Worm (Caenorhabditis elegans) whole organism, mixed stage, embryonic: ENCODE data around the gene M28.10.
A peak's percentile ranks its signal among the peaks of the same experiment; 100 is the strongest.

Experiments
- M03D4.4 ChIP-seq: sonication (generic microtip); optimal IDR thresholded peaks from 2 replicates; lab custom pipeline; 2017; ENCODE audit warnings: mild to moderate bottlenecking, missing genetic modification characterization, missing compliant biosample characterization
- bed-3 ChIP-seq: fragments of 200-800 bp; sonication (Bioruptor generic); optimal IDR thresholded peaks from 3 replicates; lab custom pipeline; 2018; ENCODE audit warnings: mild to moderate bottlenecking, missing genetic modification characterization, moderate library complexity, missing compliant biosample characterization
- blmp-1 ChIP-seq: fragments of 150-350 bp; optimal IDR thresholded peaks from 2 replicates; lab custom pipeline; 2014; ENCODE audit warnings: missing biosample characterization, missing genetic modification characterization
- ceh-39 ChIP-seq: fragments of 150-350 bp; optimal IDR thresholded peaks from 2 replicates; lab custom pipeline; 2014; ENCODE audit warnings: missing biosample characterization, missing genetic modification characterization
- ceh-43 ChIP-seq: fragments of 200-800 bp; sonication (Bioruptor generic); optimal IDR thresholded peaks from 2 replicates; lab custom pipeline; 2018; ENCODE audit warnings: mild to moderate bottlenecking, missing genetic modification characterization, moderate library complexity, missing compliant biosample characterization
- ces-1 ChIP-seq: fragments of 150-350 bp; optimal IDR thresholded peaks from 2 replicates; lab custom pipeline; 2014; ENCODE audit warnings: missing biosample characterization, missing genetic modification reagents, missing genetic modification characterization
- cnd-1 ChIP-seq: fragments of 200-800 bp; sonication (Bioruptor generic); optimal IDR thresholded peaks from 2 replicates; lab custom pipeline; 2018; ENCODE audit warnings: mild to moderate bottlenecking, missing genetic modification characterization, missing compliant biosample characterization
- drap-1 ChIP-seq: fragments of 200-800 bp; sonication (Bioruptor generic); optimal IDR thresholded peaks from 3 replicates; lab custom pipeline; 2018; ENCODE audit warnings: mild to moderate bottlenecking, missing genetic modification characterization, missing compliant biosample characterization
- elt-1 ChIP-seq: sonication (generic microtip); optimal IDR thresholded peaks from 2 replicates; lab custom pipeline; 2017; ENCODE audit warnings: missing genetic modification characterization, mild to moderate bottlenecking, missing compliant biosample characterization, antibody characterized with exemption, moderate library complexity, borderline replicate concordance; ENCODE audit not compliant: insufficient read depth
- elt-3 ChIP-seq: fragments of 150-350 bp; optimal IDR thresholded peaks from 2 replicates; lab custom pipeline; 2014; ENCODE audit warnings: missing biosample characterization, missing genetic modification characterization
- flh-1 ChIP-seq: fragments of 200-800 bp; sonication (Bioruptor generic); optimal IDR thresholded peaks from 2 replicates; lab custom pipeline; 2018; ENCODE audit warnings: mild to moderate bottlenecking, missing genetic modification characterization, moderate library complexity, missing compliant biosample characterization
- ham-2 ChIP-seq: fragments of 200-800 bp; sonication (Bioruptor generic); optimal IDR thresholded peaks from 2 replicates; lab custom pipeline; 2018; ENCODE audit warnings: mild to moderate bottlenecking, missing genetic modification characterization, missing compliant biosample characterization
- hlh-1 ChIP-seq: fragments of 150-350 bp; optimal IDR thresholded peaks from 2 replicates; lab custom pipeline; 2014; ENCODE audit warnings: missing biosample characterization, missing genetic modification reagents, missing genetic modification characterization
- lin-13 ChIP-seq: fragments of 150-350 bp; optimal IDR thresholded peaks from 2 replicates; lab custom pipeline; 2014; ENCODE audit warnings: missing biosample characterization, missing genetic modification characterization
- lin-32 ChIP-seq: fragments of 200-800 bp; sonication (Bioruptor generic); optimal IDR thresholded peaks from 2 replicates; lab custom pipeline; 2018; ENCODE audit warnings: mild to moderate bottlenecking, missing genetic modification characterization, missing compliant biosample characterization
- lsy-2 ChIP-seq: fragments of 150-350 bp; optimal IDR thresholded peaks from 2 replicates; lab custom pipeline; 2014; ENCODE audit warnings: missing biosample characterization, missing genetic modification characterization
- mab-5 ChIP-seq: fragments of 150-350 bp; optimal IDR thresholded peaks from 2 replicates; lab custom pipeline; 2014; ENCODE audit warnings: missing biosample characterization, missing genetic modification characterization
- mep-1 ChIP-seq: fragments of 150-350 bp; optimal IDR thresholded peaks from 2 replicates; lab custom pipeline; 2017; ENCODE audit warnings: missing biosample characterization, missing genetic modification reagents, missing genetic modification characterization, inconsistent platforms
- mls-2 ChIP-seq: sonication (generic microtip); optimal IDR thresholded peaks from 2 replicates; lab custom pipeline; 2016; ENCODE audit warnings: mild to moderate bottlenecking, missing genetic modification characterization, moderate library complexity, missing compliant biosample characterization
- nhr-12 ChIP-seq: fragments of 150-350 bp; optimal IDR thresholded peaks from 2 replicates; lab custom pipeline; 2014; ENCODE audit warnings: missing biosample characterization, missing genetic modification characterization
- nhr-2 ChIP-seq: fragments of 150-350 bp; optimal IDR thresholded peaks from 2 replicates; lab custom pipeline; 2014; ENCODE audit warnings: missing biosample characterization, missing genetic modification characterization
- nhr-237 ChIP-seq: fragments of 150-350 bp; optimal IDR thresholded peaks from 2 replicates; lab custom pipeline; 2014; ENCODE audit warnings: missing biosample characterization, missing genetic modification characterization
- nhr-28 ChIP-seq: fragments of 150-350 bp; optimal IDR thresholded peaks from 2 replicates; lab custom pipeline; 2014; ENCODE audit warnings: missing biosample characterization, missing genetic modification characterization
- nhr-76 ChIP-seq: sonication (generic microtip); optimal IDR thresholded peaks from 2 replicates; lab custom pipeline; 2017; ENCODE audit warnings: missing biosample characterization, missing genetic modification characterization
- pha-4 ChIP-seq: fragments of 150-350 bp; optimal IDR thresholded peaks from 2 replicates; lab custom pipeline; 2018; ENCODE audit warnings: missing biosample characterization, missing genetic modification reagents, missing genetic modification characterization
- sem-2 ChIP-seq: fragments of 200-800 bp; sonication (Bioruptor generic); optimal IDR thresholded peaks from 2 replicates; lab custom pipeline; 2018; ENCODE audit warnings: mild to moderate bottlenecking, missing genetic modification characterization, missing compliant biosample characterization
- snpc-4 ChIP-seq: fragments of 150-350 bp; optimal IDR thresholded peaks from 2 replicates; lab custom pipeline; 2014; ENCODE audit warnings: missing biosample characterization, missing genetic modification characterization
- sptf-1 ChIP-seq: sonication (generic microtip); optimal IDR thresholded peaks from 2 replicates; lab custom pipeline; 2017; ENCODE audit warnings: mild to moderate bottlenecking, missing genetic modification characterization, moderate library complexity, missing compliant biosample characterization
- unc-120 ChIP-seq: sonication (generic microtip); optimal IDR thresholded peaks from 2 replicates; lab custom pipeline; 2017; ENCODE audit warnings: missing genetic modification characterization, missing compliant biosample characterization; ENCODE audit not compliant: poor library complexity, severe bottlenecking
- unc-62 ChIP-seq: fragments of 150-350 bp; optimal IDR thresholded peaks from 2 replicates; lab custom pipeline; 2014; ENCODE audit warnings: missing biosample characterization, missing genetic modification reagents, missing genetic modification characterization
- zip-8 ChIP-seq: fragments of 150-350 bp; optimal IDR thresholded peaks from 2 replicates; lab custom pipeline; 2014; ENCODE audit warnings: missing biosample characterization, missing genetic modification characterization
- ztf-11 ChIP-seq: fragments of 150-350 bp; optimal IDR thresholded peaks from 2 replicates; lab custom pipeline; 2014; ENCODE audit warnings: missing biosample characterization, missing genetic modification characterization

M28.10 gene

DNA sequence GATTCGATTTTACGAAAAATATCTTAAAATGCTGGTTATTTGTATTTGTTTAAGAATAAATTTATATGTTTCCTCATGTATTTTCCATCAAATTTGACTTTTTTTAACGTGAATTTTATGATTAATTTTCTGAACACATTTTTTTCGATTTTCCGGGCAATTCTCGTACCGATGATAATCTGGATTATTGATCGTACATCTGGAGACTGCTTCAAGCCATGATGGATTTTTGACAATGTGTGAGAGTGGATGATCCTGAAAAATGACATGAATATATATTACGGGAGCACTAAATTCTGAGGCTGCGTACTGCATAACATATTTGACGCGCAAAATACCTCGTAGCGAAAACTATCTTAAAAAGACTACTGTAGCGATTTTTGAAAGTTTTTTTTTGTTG lies 7.1 kb downstream of the M28.10 start:
- TF ChIP-seq blmp-1 (tag; lab: Kevin White, UChicago) (no peak), lin-32 (GFP tag; lab: Kevin White, UChicago) (no peak), unc-120 (tag; lab: Kevin White, UChicago) (no peak), mep-1 (no peak), nhr-237 (tag; lab: Kevin White, UChicago) (no peak), lsy-2 (tag; lab: Kevin White, UChicago) (no peak), cnd-1 (tag; lab: Kevin White, UChicago) (no peak), ces-1 (GFP tag; lab: Kevin White, UChicago) (no peak), ceh-43 (GFP tag; lab: Kevin White, UChicago) (no peak), snpc-4 (tag; lab: Kevin White, UChicago) (no peak), pha-4 (tag; lab: Kevin White, UChicago) (no peak), mls-2 (tag; lab: Kevin White, UChicago) (no peak)

DNA sequence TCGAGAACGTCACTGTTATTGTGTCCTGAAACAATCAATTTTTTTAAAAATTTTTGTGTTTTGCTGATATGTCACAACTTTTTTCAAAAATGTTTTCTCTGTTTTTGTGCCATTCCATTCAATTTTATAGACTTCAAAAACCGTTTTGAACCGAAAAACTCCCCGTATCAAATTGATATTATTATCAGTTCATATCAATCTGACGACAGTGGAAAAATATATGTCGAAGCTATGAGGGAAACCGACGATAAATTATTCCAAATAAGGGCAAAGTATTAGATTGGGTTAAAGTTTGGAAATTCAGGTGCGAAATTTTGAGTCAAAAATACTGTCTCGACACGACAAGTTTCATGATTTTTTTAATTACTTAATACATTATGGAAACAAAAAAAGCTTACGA lies 9.1 kb downstream of the M28.10 start:
- TF ChIP-seq pha-4 (tag; lab: Kevin White, UChicago) (no peak), nhr-12 (tag; lab: Kevin White, UChicago) (no peak), ceh-39 (tag; lab: Kevin White, UChicago) (no peak), unc-62 (GFP tag; lab: Kevin White, UChicago) (no peak), nhr-28 (no peak), ceh-43 (GFP tag; lab: Kevin White, UChicago) (no peak), zip-8 (tag; lab: Kevin White, UChicago) (no peak), lin-32 (GFP tag; lab: Kevin White, UChicago) (no peak), nhr-237 (tag; lab: Kevin White, UChicago) (no peak), mab-5 (tag; lab: Kevin White, UChicago) (no peak)
- TF ChIP-seq, all 35 proteins: peak for 0

DNA sequence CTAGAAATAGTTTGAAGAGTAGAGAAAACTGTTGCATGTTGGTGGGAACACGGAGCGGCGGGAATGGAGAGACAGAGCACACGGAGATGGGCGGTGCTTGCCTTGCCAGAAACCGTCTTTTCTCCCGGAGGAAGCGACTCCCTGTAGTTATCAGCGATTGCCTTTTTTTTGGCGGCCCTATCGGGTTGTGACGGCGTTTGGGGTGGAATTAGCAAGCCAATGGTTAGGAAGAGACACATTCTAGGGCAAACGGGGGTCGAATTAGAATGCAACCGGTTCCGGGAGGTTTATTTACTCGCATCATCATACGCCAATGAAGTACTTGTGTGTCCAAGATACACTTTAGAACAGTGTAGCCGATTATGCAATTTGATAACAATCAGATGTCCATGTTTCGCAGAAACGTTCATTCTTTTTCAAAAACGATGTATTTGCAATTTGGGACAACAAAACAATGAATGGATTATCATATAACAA lies 10.4 kb downstream of the M28.10 start, which contains the start of gene lact-3:
TSS of gene lact-3 (minus strand) at position 51 of the 477 bp plus-strand sequence.
- no peak for TF ChIP-seq pha-4 (tag; lab: Kevin White, UChicago)
- no peak for TF ChIP-seq ham-2
- no peak for TF ChIP-seq sptf-1 (tag; lab: Kevin White, UChicago)
- TF ChIP-seq flh-1 (GFP tag; lab: Kevin White, UChicago) = no peak
- no peak for TF ChIP-seq ztf-11 (tag; lab: Kevin White, UChicago)
- no peak for TF ChIP-seq mls-2 (tag; lab: Kevin White, UChicago)
- no peak for TF ChIP-seq zip-8 (tag; lab: Kevin White, UChicago)
- no peak for TF ChIP-seq nhr-2 (tag; lab: Kevin White, UChicago)
- TF ChIP-seq mab-5 (tag; lab: Kevin White, UChicago) = no peak
- TF ChIP-seq blmp-1 (tag; lab: Kevin White, UChicago) = no peak

DNA sequence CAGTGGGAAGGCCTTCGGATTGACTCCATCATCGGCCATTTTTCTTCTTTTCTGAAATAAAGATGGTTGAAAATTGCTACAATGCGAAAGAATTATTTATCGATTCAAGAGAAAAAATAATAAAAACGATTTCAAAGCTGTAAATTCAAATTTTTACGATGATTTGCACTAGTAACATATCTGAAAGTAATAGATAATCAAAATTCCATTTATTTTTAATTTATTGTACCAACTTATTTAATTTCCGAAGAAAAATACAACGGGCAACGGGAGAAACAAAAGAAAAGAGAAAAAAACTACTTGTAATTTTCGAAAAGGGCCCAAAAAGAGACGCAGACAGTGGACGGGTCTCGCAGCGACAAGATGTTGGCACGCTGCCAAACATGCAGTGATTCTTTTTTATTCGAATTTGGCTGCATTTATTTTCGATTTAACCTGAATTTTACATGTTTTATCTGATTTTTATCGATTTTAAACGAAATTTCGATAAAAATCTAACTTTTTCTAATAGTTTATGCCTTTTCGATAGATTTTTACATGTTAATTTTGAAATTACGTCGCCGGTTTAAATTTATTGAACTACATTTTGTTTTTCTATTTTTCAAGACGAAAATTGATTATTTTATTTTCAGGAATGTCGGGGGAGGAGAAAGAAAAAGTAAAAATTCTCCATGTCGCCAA lies 11.4 kb downstream of the M28.10 start, which contains the start of the genes snu-13 and rsp-7:
TSS of gene snu-13 (minus strand) at position 51 of the 681 bp plus-strand sequence.
TSS of gene rsp-7 (plus strand) at position 631 of the 681 bp plus-strand sequence.
- peak; percentile 87 for TF ChIP-seq mep-1
- peak; percentile 57 for TF ChIP-seq hlh-1 (tag; lab: Kevin White, UChicago)
- TF ChIP-seq ceh-39 (tag; lab: Kevin White, UChicago) = peak; percentile 52
- TF ChIP-seq sem-2 (GFP tag; lab: Kevin White, UChicago) = no peak
- peak; percentile 31 for TF ChIP-seq unc-62 (GFP tag; lab: Kevin White, UChicago)
- peak; percentile 34 for TF ChIP-seq ces-1 (GFP tag; lab: Kevin White, UChicago)
- TF ChIP-seq nhr-237 (tag; lab: Kevin White, UChicago) = peak; percentile 69
- no peak for TF ChIP-seq M03D4.4 (tag; lab: Kevin White, UChicago)
- TF ChIP-seq lin-13 (tag; lab: Kevin White, UChicago) = peak; percentile 61
- peak; percentile 72 for TF ChIP-seq unc-120 (tag; lab: Kevin White, UChicago)
- no peak for TF ChIP-seq pha-4 (tag; lab: Kevin White, UChicago)
- TF ChIP-seq lsy-2 (tag; lab: Kevin White, UChicago) = peak; percentile 70
- no peak for TF ChIP-seq cnd-1 (tag; lab: Kevin White, UChicago)
- no peak for TF ChIP-seq mls-2 (tag; lab: Kevin White, UChicago)

DNA sequence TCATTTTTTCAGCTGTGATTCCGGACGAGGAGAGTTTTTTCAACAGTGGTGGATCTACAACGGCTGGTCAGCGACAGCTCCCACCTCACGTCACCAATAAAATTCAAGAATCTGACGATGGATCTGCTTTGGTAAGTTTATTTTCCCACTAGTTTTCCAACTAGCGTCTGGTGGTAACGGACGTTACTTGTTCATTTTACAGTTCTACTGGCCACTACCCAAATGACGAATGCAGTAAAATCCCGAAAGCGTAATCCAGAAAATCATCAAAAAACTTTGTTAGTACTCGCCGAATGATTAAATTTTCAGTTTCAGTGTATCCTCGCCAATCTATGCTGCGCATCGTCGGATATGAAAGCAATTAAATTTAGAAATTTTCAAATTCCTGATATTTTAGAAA lies 12.3 kb downstream of the M28.10 start:
- TF ChIP-seq unc-120 (tag; lab: Kevin White, UChicago) (no peak), ceh-43 (GFP tag; lab: Kevin White, UChicago) (no peak), zip-8 (tag; lab: Kevin White, UChicago) (no peak), nhr-12 (tag; lab: Kevin White, UChicago) (no peak), cnd-1 (tag; lab: Kevin White, UChicago) (no peak), elt-1 (tag; lab: Kevin White, UChicago) (no peak), nhr-76 (tag; lab: Kevin White, UChicago) (no peak), hlh-1 (tag; lab: Kevin White, UChicago) (no peak), nhr-2 (tag; lab: Kevin White, UChicago) (no peak), sptf-1 (tag; lab: Kevin White, UChicago) (no peak), nhr-28 (no peak), elt-3 (tag; lab: Kevin White, UChicago) (no peak), M03D4.4 (tag; lab: Kevin White, UChicago) (no peak), lin-13 (tag; lab: Kevin White, UChicago) (no peak), unc-62 (GFP tag; lab: Kevin White, UChicago) (no peak), drap-1 (GFP tag; lab: Kevin White, UChicago) (no peak), ztf-11 (tag; lab: Kevin White, UChicago) (no peak), ham-2 (no peak), bed-3 (GFP tag; lab: Kevin White, UChicago) (no peak)
